Fruit fly (Drosophila melanogaster) S2 (cell line): ENCODE measurements around the gene arm.

Experiments
- CG8478 ChIP-seq: fragments of >200 bp; optimal IDR thresholded peaks from 2 replicates; lab custom pipeline; 2018
- CTCF ChIP-seq, 2 experiments: fragments of >200 bp; optimal IDR thresholded peaks; 2 replicates each; lab custom pipeline; 2018

DNA sequence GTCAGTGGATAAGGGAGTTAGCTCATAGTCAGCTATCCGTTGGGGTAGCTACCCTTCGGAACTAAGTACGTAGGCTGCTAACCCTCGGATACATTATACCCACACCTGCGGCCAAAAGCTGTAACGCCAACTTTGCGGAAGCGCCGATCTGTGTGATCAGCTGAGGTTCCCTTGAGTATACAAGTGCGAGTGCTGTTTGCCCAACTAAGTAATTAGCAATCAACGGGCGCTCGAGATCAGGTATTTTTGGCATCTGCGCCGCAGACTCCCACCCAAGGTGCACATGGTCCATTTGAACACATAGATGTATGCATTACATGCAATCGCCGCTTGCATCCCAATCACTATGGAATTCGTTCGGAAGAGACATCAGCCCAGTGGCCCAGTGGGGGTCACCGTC lies 46.4 kb downstream of the arm start:
- TF ChIP-seq CTCF (optimal IDR thresholded peaks at IDR 0.05; lab: Kevin White, UChicago), result no peak
- TF ChIP-seq CG8478 (lab: Kevin White, UChicago), result no peak
